Fruit fly (Drosophila melanogaster) whole organism, embryonic: ENCODE data around the gene THG.

Source experiments
- CG10147 ChIP-seq: fragments of 200-800 bp; sonication (Bioruptor generic); optimal IDR thresholded peaks from 2 replicates; lab custom pipeline; 2019; ENCODE audit warnings: missing biosample characterization, mild to moderate bottlenecking, missing genetic modification characterization, moderate library complexity
- CG12104 ChIP-seq: fragments of 200-800 bp; sonication (Bioruptor generic); optimal IDR thresholded peaks from 3 replicates; lab custom pipeline; 2016; ENCODE audit warnings: missing biosample characterization, missing genetic modification characterization
- CG12659 ChIP-seq: fragments of 200-800 bp; sonication (Bioruptor generic); optimal IDR thresholded peaks from 3 replicates; lab custom pipeline; 2017; ENCODE audit warnings: mild to moderate bottlenecking, missing biosample characterization, missing genetic modification reagents, missing genetic modification characterization
- CG12942 ChIP-seq: fragments of 200-800 bp; sonication (Bioruptor generic); optimal IDR thresholded peaks from 3 replicates; lab custom pipeline; 2016; ENCODE audit warnings: missing biosample characterization, missing genetic modification characterization
- CG13894 ChIP-seq: fragments of 200-800 bp; sonication (Bioruptor generic); optimal IDR thresholded peaks from 3 replicates; lab custom pipeline; 2018; ENCODE audit warnings: missing biosample characterization, mild to moderate bottlenecking, missing genetic modification characterization, moderate library complexity
- CG1602 ChIP-seq: fragments of 200-800 bp; sonication (Bioruptor generic); optimal IDR thresholded peaks from 3 replicates; lab custom pipeline; 2016; ENCODE audit warnings: missing biosample characterization, missing genetic modification characterization
- CG17912 ChIP-seq: fragments of 200-800 bp; sonication (Bioruptor generic); optimal IDR thresholded peaks from 2 replicates; lab custom pipeline; 2018; ENCODE audit warnings: missing biosample characterization, mild to moderate bottlenecking, missing genetic modification characterization
- CG18599 ChIP-seq: fragments of 200-800 bp; sonication (Bioruptor generic); optimal IDR thresholded peaks from 3 replicates; lab custom pipeline; 2017; ENCODE audit warnings: missing biosample characterization, missing genetic modification characterization, mild to moderate bottlenecking, moderate library complexity, missing genetic modification reagents
- CG2120 ChIP-seq: fragments of 200-800 bp; sonication (Bioruptor generic); optimal IDR thresholded peaks from 3 replicates; lab custom pipeline; 2016; ENCODE audit warnings: missing biosample characterization, missing genetic modification characterization
- CG3726 ChIP-seq: fragments of 200-800 bp; sonication (Bioruptor generic); IDR thresholded peaks from 3 replicates; pipeline ENCODE4, ENCODE4 v1.3.6; 2022; ENCODE audit warnings: missing biosample characterization, missing genetic modification characterization
- CG3847 ChIP-seq: fragments of 200-800 bp; sonication (Bioruptor generic); IDR thresholded peaks from 2 replicates; pipeline ENCODE4 v1.3.6; 2022; ENCODE audit warnings: missing biosample characterization, missing genetic modification characterization
- CG6689 ChIP-seq: fragments of 200-800 bp; sonication (Bioruptor generic); IDR thresholded peaks from 2 replicates; pipeline ENCODE4 v1.3.6; 2022; ENCODE audit warnings: missing biosample characterization, missing genetic modification characterization
- CG7963 ChIP-seq: fragments of 200-800 bp; sonication (Bioruptor generic); IDR thresholded peaks from 3 replicates; pipeline ENCODE4 v1.3.6; 2022; ENCODE audit warnings: missing biosample characterization, missing genetic modification characterization; ENCODE audit not compliant: partially characterized antibody
- CG9609 ChIP-seq: fragments of 200-800 bp; sonication (Bioruptor generic); optimal IDR thresholded peaks from 3 replicates; lab custom pipeline; 2016; ENCODE audit warnings: missing biosample characterization, missing genetic modification characterization
- CG9797 ChIP-seq: fragments of 200-800 bp; sonication (Bioruptor generic); optimal IDR thresholded peaks from 3 replicates; lab custom pipeline; 2018; ENCODE audit warnings: missing biosample characterization, mild to moderate bottlenecking, missing genetic modification characterization
- CG9932 ChIP-seq: fragments of 200-800 bp; sonication (Bioruptor generic); IDR thresholded peaks from 2 replicates; pipeline ENCODE4 v1.3.6; 2022; ENCODE audit warnings: missing biosample characterization, missing genetic modification characterization
- Dfd ChIP-seq, 2 experiments: fragments of >200 bp; optimal IDR thresholded peaks; 2 replicates each; lab custom pipeline; 2017; ENCODE audit warnings: missing biosample characterization in 2 of 2, missing genetic modification characterization in 2 of 2
- Dll ChIP-seq: fragments of 200-800 bp; sonication (Bioruptor generic); IDR thresholded peaks from 4 replicates; pipeline ENCODE4 v1.3.6; 2022; ENCODE audit warnings: missing biosample characterization, missing genetic modification characterization; ENCODE audit not compliant: partially characterized antibody
- Elba2 ChIP-seq: fragments of 200-800 bp; sonication (Bioruptor generic); optimal IDR thresholded peaks from 3 replicates; lab custom pipeline; 2016; ENCODE audit warnings: missing biosample characterization, missing genetic modification characterization
- Fer3 ChIP-seq: fragments of 200-800 bp; sonication (Bioruptor generic); optimal IDR thresholded peaks from 2 replicates; lab custom pipeline; 2018; ENCODE audit warnings: missing biosample characterization, mild to moderate bottlenecking, missing genetic modification characterization, moderate library complexity
- HLH3B ChIP-seq: fragments of 200-800 bp; sonication (Bioruptor generic); IDR thresholded peaks from 2 replicates; pipeline ENCODE4 v1.3.6; 2022; ENCODE audit warnings: missing biosample characterization, missing genetic modification characterization
- Lhr ChIP-seq: fragments of 200-800 bp; sonication (Bioruptor generic); optimal IDR thresholded peaks from 3 replicates; lab custom pipeline; 2017; ENCODE audit warnings: mild to moderate bottlenecking, missing biosample characterization, missing genetic modification reagents, missing genetic modification characterization
- Mad ChIP-seq: fragments of 200-800 bp; sonication (Bioruptor generic); optimal IDR thresholded peaks from 2 replicates; lab custom pipeline; 2016; ENCODE audit warnings: missing biosample characterization, missing genetic modification characterization
- Med ChIP-seq: fragments of 200-800 bp; sonication (Bioruptor generic); peaks from one replicate; lab custom pipeline; 2016; ENCODE audit warnings: missing biosample characterization, missing genetic modification characterization, mild to moderate bottlenecking, inconsistent platforms, moderate library complexity
- Ptx1 ChIP-seq: fragments of 200-800 bp; sonication (Bioruptor generic); IDR thresholded peaks from 2 replicates; pipeline ENCODE4 v1.3.6; 2022; ENCODE audit warnings: missing biosample characterization, missing genetic modification characterization
- Six4 ChIP-seq: fragments of 200-800 bp; sonication (Bioruptor generic); optimal IDR thresholded peaks from 2 replicates; lab custom pipeline; 2016; ENCODE audit warnings: missing biosample characterization, missing genetic modification characterization
- Sox100B ChIP-seq: fragments of 200-800 bp; sonication (Bioruptor generic); optimal IDR thresholded peaks from 3 replicates; lab custom pipeline; 2018; ENCODE audit warnings: missing biosample characterization, mild to moderate bottlenecking, missing genetic modification characterization
- Sox102F ChIP-seq: fragments of 200-800 bp; sonication (Bioruptor generic); optimal IDR thresholded peaks from 2 replicates; lab custom pipeline; 2018; ENCODE audit warnings: missing biosample characterization, mild to moderate bottlenecking, missing genetic modification characterization, moderate library complexity
- Xbp1 ChIP-seq: fragments of 200-800 bp; sonication (Bioruptor generic); optimal IDR thresholded peaks from 3 replicates; lab custom pipeline; 2016; ENCODE audit warnings: missing biosample characterization, mild to moderate bottlenecking, missing genetic modification characterization
- YL-1 ChIP-seq: fragments of 200-800 bp; sonication (Bioruptor generic); optimal IDR thresholded peaks from 3 replicates; lab custom pipeline; 2017; ENCODE audit warnings: missing biosample characterization, mild to moderate bottlenecking, missing genetic modification characterization
- ab ChIP-seq: fragments of 200-800 bp; sonication (Bioruptor generic); optimal IDR thresholded peaks from 2 replicates; lab custom pipeline; 2016; ENCODE audit warnings: missing biosample characterization, missing genetic modification characterization
- abd-A ChIP-seq: fragments of 200-800 bp; sonication (Bioruptor generic); optimal IDR thresholded peaks from 3 replicates; lab custom pipeline; 2019; ENCODE audit warnings: missing biosample characterization, mild to moderate bottlenecking, missing genetic modification characterization, moderate library complexity
- amos ChIP-seq: fragments of 200-800 bp; sonication (Bioruptor generic); IDR thresholded peaks from 2 replicates; pipeline ENCODE4 v1.3.6; 2022; ENCODE audit warnings: missing biosample characterization, missing genetic modification characterization; ENCODE audit not compliant: partially characterized antibody
- bigmax ChIP-seq: fragments of 200-800 bp; sonication (Bioruptor generic); optimal IDR thresholded peaks from 2 replicates; lab custom pipeline; 2018; ENCODE audit warnings: missing biosample characterization, mild to moderate bottlenecking, missing genetic modification characterization
- chinmo ChIP-seq: fragments of 200-800 bp; sonication (Bioruptor generic); IDR thresholded peaks from 4 replicates; pipeline ENCODE4 v1.3.6; 2022; ENCODE audit warnings: missing biosample characterization, missing genetic modification characterization; ENCODE audit not compliant: partially characterized antibody
- crc ChIP-seq: fragments of 200-800 bp; sonication (Bioruptor generic); optimal IDR thresholded peaks from 2 replicates; lab custom pipeline; 2016; ENCODE audit warnings: missing biosample characterization, missing genetic modification characterization
- danr ChIP-seq: fragments of 200-800 bp; sonication (Bioruptor generic); IDR thresholded peaks from 2 replicates; pipeline ENCODE4 v1.3.6; 2022; ENCODE audit warnings: missing biosample characterization, missing genetic modification characterization
- dysf ChIP-seq: fragments of 200-800 bp; sonication (Bioruptor generic); IDR thresholded peaks from 3 replicates; pipeline ENCODE4 v1.3.6; 2022; ENCODE audit warnings: missing biosample characterization, missing genetic modification characterization
- emc ChIP-seq: fragments of 200-800 bp; sonication (Bioruptor generic); optimal IDR thresholded peaks from 2 replicates; lab custom pipeline; 2016; ENCODE audit warnings: missing biosample characterization, missing genetic modification characterization
- gem ChIP-seq: fragments of 200-800 bp; sonication (Bioruptor generic); optimal IDR thresholded peaks from 2 replicates; lab custom pipeline; 2019; ENCODE audit warnings: missing biosample characterization, mild to moderate bottlenecking, missing genetic modification characterization, moderate library complexity
- gsb ChIP-seq: fragments of 200-800 bp; sonication (Bioruptor generic); IDR thresholded peaks from 2 replicates; pipeline ENCODE4 v1.3.6; 2022; ENCODE audit warnings: missing biosample characterization, missing genetic modification characterization
- kay ChIP-seq: fragments of 200-800 bp; sonication (Bioruptor generic); optimal IDR thresholded peaks from 2 replicates; lab custom pipeline; 2016; ENCODE audit warnings: missing biosample characterization, missing genetic modification characterization
- maf-S ChIP-seq: fragments of 200-800 bp; sonication (Bioruptor generic); optimal IDR thresholded peaks from 2 replicates; lab custom pipeline; 2016; ENCODE audit warnings: missing biosample characterization, missing genetic modification characterization
- pb ChIP-seq: fragments of 200-800 bp; sonication (Bioruptor generic); optimal IDR thresholded peaks from 3 replicates; lab custom pipeline; 2016; ENCODE audit warnings: missing biosample characterization, missing genetic modification characterization
- row ChIP-seq: fragments of 200-800 bp; sonication (Bioruptor generic); IDR thresholded peaks from 3 replicates; pipeline ENCODE4 v1.3.6; 2022; ENCODE audit warnings: missing biosample characterization, missing genetic modification characterization
- sd ChIP-seq: fragments of 200-800 bp; sonication (Bioruptor generic); optimal IDR thresholded peaks from 3 replicates; lab custom pipeline; 2018; ENCODE audit warnings: missing biosample characterization, mild to moderate bottlenecking, missing genetic modification characterization, moderate library complexity
- sens ChIP-seq: fragments of 200-800 bp; sonication (Bioruptor generic); peaks from one replicate; lab custom pipeline; 2016; ENCODE audit warnings: missing biosample characterization, missing genetic modification characterization
- shn ChIP-seq: fragments of 200-800 bp; sonication (Bioruptor generic); optimal IDR thresholded peaks from 3 replicates; lab custom pipeline; 2016; ENCODE audit warnings: missing biosample characterization, missing genetic modification characterization
- tna ChIP-seq: fragments of 200-800 bp; sonication (Bioruptor generic); IDR thresholded peaks from 2 replicates; pipeline ENCODE4 v1.3.6; 2022; ENCODE audit warnings: missing biosample characterization, missing genetic modification characterization; ENCODE audit not compliant: partially characterized antibody
- zfh2 ChIP-seq: fragments of 200-800 bp; sonication (Bioruptor generic); optimal IDR thresholded peaks from 2 replicates; lab custom pipeline; 2016; ENCODE audit warnings: missing biosample characterization, missing genetic modification characterization

THG gene

dm6 chr2L:14994834-14995506 lies 14.6 kb downstream of the THG start (continued):
- TF ChIP-seq danr (GFP tag; lab: Robert Waterston, UW) (no peak), CG7963 (GFP tag; lab: Robert Waterston, UW) (no peak), zfh2 (GFP tag; lab: Kevin White, UChicago) (no peak), Fer3 (tag; lab: Kevin White, UChicago) (no peak), CG9797 (GFP tag; lab: Kevin White, UChicago) (no peak), CG12104 (GFP tag; lab: Kevin White, UChicago) (peak; percentile 14), CG17912 (GFP tag; lab: Kevin White, UChicago) (no peak), CG12659 (GFP tag; lab: Kevin White, UChicago) (no peak), sd (tag; lab: Kevin White, UChicago) (peak; percentile 16), Dfd (GFP tag; optimal IDR thresholded peaks at IDR 0.05; lab: Kevin White, UChicago) (no peak), kay (no peak), gem (tag; lab: Kevin White, UChicago) (peak; percentile 69), Xbp1 (GFP tag; lab: Kevin White, UChicago) (peak; percentile 11), CG6689 (peak; percentile 32; the same call in 1 of the 2 replicates), CG18599 (GFP tag; lab: Kevin White, UChicago) (no peak), tna (GFP tag; lab: Robert Waterston, UW) (no peak), shn (GFP tag; lab: Kevin White, UChicago) (no peak), Ptx1 (GFP tag; lab: Robert Waterston, UW) (peak; percentile 16; the same call in 1 of the 2 replicates), pb (GFP tag; lab: Kevin White, UChicago) (no peak), CG3847 (no peak), amos (no peak), HLH3B (GFP tag; lab: Robert Waterston, UW) (no peak), dysf (0 out of 3 replicates have a peak, but pooled peaks have one; percentile 8), row (GFP tag; lab: Robert Waterston, UW) (0 out of 3 replicates have a peak, but pooled peaks have one; percentile 31), CG10147 (peak; percentile 9), Sox102F (GFP tag; lab: Kevin White, UChicago) (peak; percentile 52), sens (GFP tag; lab: Kevin White, UChicago) (peak; percentile 69), CG12942 (GFP tag; lab: Kevin White, UChicago) (no peak), ab (GFP tag; lab: Kevin White, UChicago) (no peak), CG9609 (no peak), YL-1 (GFP tag; lab: Kevin White, UChicago) (no peak), Sox100B (GFP tag; lab: Kevin White, UChicago) (peak; percentile 27), Med (GFP tag; lab: Kevin White, UChicago) (no peak), Elba2 (no peak), Mad (no peak), Six4 (GFP tag; lab: Kevin White, UChicago) (no peak), CG1602 (GFP tag; lab: Kevin White, UChicago) (peak; percentile 19), crc (GFP tag; lab: Kevin White, UChicago) (no peak), maf-S (GFP tag; lab: Kevin White, UChicago) (no peak), Lhr (GFP tag; lab: Kevin White, UChicago) (no peak)
- TF ChIP-seq, all 482 proteins: peak for 46

- no peak for TF ChIP-seq bigmax
- no peak for TF ChIP-seq emc (GFP tag; lab: Kevin White, UChicago)
- peak; percentile 24 for TF ChIP-seq sd (tag; lab: Kevin White, UChicago)
- TF ChIP-seq chinmo (GFP tag; lab: Robert Waterston, UW), result peak; percentile 78; the same call in 2 of the 4 replicates
- TF ChIP-seq CG9932 (GFP tag; lab: Robert Waterston, UW), result no peak
- TF ChIP-seq CG13894, result peak; percentile 57
- no peak for TF ChIP-seq Dll
- no peak for TF ChIP-seq CG3726
- peak; percentile 29 for TF ChIP-seq CG2120 (GFP tag; lab: Kevin White, UChicago)
- no peak for TF ChIP-seq gsb (GFP tag; lab: Robert Waterston, UW)
- TF ChIP-seq abd-A (tag; lab: Kevin White, UChicago), result peak; percentile 77
These were observed 16.6 kb downstream of the THG start for dm6 chr2L:14992889-14993288.
